Worm (Caenorhabditis elegans) whole organism, mixed stage, embryonic: ENCODE data around the gene ZK616.3.

Source experiments
- blmp-1 ChIP-seq: fragments of 150-350 bp; optimal IDR thresholded peaks from 2 replicates; lab custom pipeline; 2014; ENCODE audit warnings: missing biosample characterization, missing genetic modification characterization
- lsy-2 ChIP-seq: fragments of 150-350 bp; optimal IDR thresholded peaks from 2 replicates; lab custom pipeline; 2014; ENCODE audit warnings: missing biosample characterization, missing genetic modification characterization
- mls-2 ChIP-seq: sonication (generic microtip); optimal IDR thresholded peaks from 2 replicates; lab custom pipeline; 2016; ENCODE audit warnings: mild to moderate bottlenecking, missing genetic modification characterization, moderate library complexity, missing compliant biosample characterization
- nhr-2 ChIP-seq: fragments of 150-350 bp; optimal IDR thresholded peaks from 2 replicates; lab custom pipeline; 2014; ENCODE audit warnings: missing biosample characterization, missing genetic modification characterization
- nhr-28 ChIP-seq: fragments of 150-350 bp; optimal IDR thresholded peaks from 2 replicates; lab custom pipeline; 2014; ENCODE audit warnings: missing biosample characterization, missing genetic modification characterization
- pha-4 ChIP-seq: fragments of 150-350 bp; optimal IDR thresholded peaks from 2 replicates; lab custom pipeline; 2018; ENCODE audit warnings: missing biosample characterization, missing genetic modification reagents, missing genetic modification characterization
- unc-39 ChIP-seq: fragments of 150-350 bp; optimal IDR thresholded peaks from 2 replicates; lab custom pipeline; 2014; ENCODE audit warnings: missing biosample characterization, missing genetic modification characterization
- unc-62 ChIP-seq: fragments of 150-350 bp; optimal IDR thresholded peaks from 2 replicates; lab custom pipeline; 2014; ENCODE audit warnings: missing biosample characterization, missing genetic modification reagents, missing genetic modification characterization
- zip-8 ChIP-seq: fragments of 150-350 bp; optimal IDR thresholded peaks from 2 replicates; lab custom pipeline; 2014; ENCODE audit warnings: missing biosample characterization, missing genetic modification characterization

DNA sequence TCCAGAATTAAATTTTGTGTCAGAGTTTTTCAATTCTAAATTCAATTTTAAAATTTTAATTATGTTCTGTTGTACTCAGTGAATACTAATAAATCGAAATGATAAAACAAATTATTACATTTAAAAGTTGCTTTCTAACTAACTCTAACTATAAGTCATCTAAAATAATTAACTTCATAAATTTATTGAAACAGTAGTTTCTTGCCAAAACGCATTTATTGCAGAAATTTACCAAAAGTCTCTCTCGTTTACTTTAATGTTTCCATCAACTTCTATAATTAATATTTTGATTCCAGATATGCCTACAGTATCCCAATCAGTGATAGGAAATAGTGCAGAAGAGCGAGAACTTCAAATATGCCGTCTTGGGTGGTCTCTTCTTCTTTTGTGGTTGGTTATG lies 3.7 kb downstream of the ZK616.3 start, which contains the start of gene ZK616.1:
- no peak for TF ChIP-seq unc-39 (tag; lab: Kevin White, UChicago)
- no peak for TF ChIP-seq pha-4 (tag; lab: Kevin White, UChicago)
- TF ChIP-seq mls-2 = no peak
- no peak for TF ChIP-seq unc-62
- no peak for TF ChIP-seq zip-8 (tag; lab: Kevin White, UChicago)
- TF ChIP-seq blmp-1 (tag; lab: Kevin White, UChicago) = no peak
- TF ChIP-seq nhr-2 (tag; lab: Kevin White, UChicago) = no peak
- no peak for TF ChIP-seq lsy-2 (tag; lab: Kevin White, UChicago)
- no peak for TF ChIP-seq nhr-28
